Fruit fly (Drosophila melanogaster) whole organism, embryonic: ENCODE measurements around the gene CG12362.

Experiments used
- Awh ChIP-seq: fragments of 200-800 bp; sonication (Bioruptor generic); IDR thresholded peaks from 2 replicates; pipeline ENCODE4, ENCODE4 v1.3.6; 2022; ENCODE audit warnings: missing biosample characterization, missing genetic modification characterization
- CG13123 ChIP-seq: fragments of 200-800 bp; sonication (Bioruptor generic); optimal IDR thresholded peaks from 2 replicates; lab custom pipeline; 2016; ENCODE audit warnings: missing biosample characterization, missing genetic modification characterization
- CG14667 ChIP-seq: fragments of 200-800 bp; sonication (Bioruptor generic); IDR thresholded peaks from 2 replicates; pipeline ENCODE4 v1.3.6; 2022; ENCODE audit warnings: missing biosample characterization, missing genetic modification characterization
- CG30020 ChIP-seq: fragments of 200-800 bp; optimal IDR thresholded peaks from 2 replicates; lab custom pipeline; 2019; ENCODE audit warnings: missing biosample characterization, mild to moderate bottlenecking, missing genetic modification characterization, moderate library complexity
- CG3065 ChIP-seq: fragments of 200-800 bp; sonication (Bioruptor generic); optimal IDR thresholded peaks from 2 replicates; lab custom pipeline; 2016; ENCODE audit warnings: missing biosample characterization, missing genetic modification characterization
- CG34224 ChIP-seq: fragments of 200-800 bp; sonication (Bioruptor generic); IDR thresholded peaks from 3 replicates; pipeline ENCODE4 v1.3.6; 2022; ENCODE audit warnings: missing biosample characterization, missing genetic modification characterization; ENCODE audit not compliant: partially characterized antibody
- CG4424 ChIP-seq: fragments of 200-800 bp; sonication (Bioruptor generic); optimal IDR thresholded peaks from 3 replicates; lab custom pipeline; 2016; ENCODE audit warnings: missing biosample characterization, missing genetic modification characterization
- CG7745 ChIP-seq: fragments of 200-800 bp; sonication (Bioruptor generic); optimal IDR thresholded peaks from 2 replicates; lab custom pipeline; 2018; ENCODE audit warnings: missing biosample characterization, mild to moderate bottlenecking, missing genetic modification characterization, moderate library complexity
- CG7839 ChIP-seq: fragments of 200-800 bp; sonication (Bioruptor generic); optimal IDR thresholded peaks from 3 replicates; lab custom pipeline; 2018; ENCODE audit warnings: missing biosample characterization, mild to moderate bottlenecking, missing genetic modification characterization, moderate library complexity
- Myb ChIP-seq: fragments of 200-800 bp; sonication (Bioruptor generic); optimal IDR thresholded peaks from 2 replicates; lab custom pipeline; 2016; ENCODE audit warnings: missing biosample characterization, missing genetic modification characterization
- her ChIP-seq: fragments of 200-800 bp; sonication (Bioruptor generic); optimal IDR thresholded peaks from 2 replicates; lab custom pipeline; 2016; ENCODE audit warnings: missing biosample characterization, missing genetic modification characterization

DNA sequence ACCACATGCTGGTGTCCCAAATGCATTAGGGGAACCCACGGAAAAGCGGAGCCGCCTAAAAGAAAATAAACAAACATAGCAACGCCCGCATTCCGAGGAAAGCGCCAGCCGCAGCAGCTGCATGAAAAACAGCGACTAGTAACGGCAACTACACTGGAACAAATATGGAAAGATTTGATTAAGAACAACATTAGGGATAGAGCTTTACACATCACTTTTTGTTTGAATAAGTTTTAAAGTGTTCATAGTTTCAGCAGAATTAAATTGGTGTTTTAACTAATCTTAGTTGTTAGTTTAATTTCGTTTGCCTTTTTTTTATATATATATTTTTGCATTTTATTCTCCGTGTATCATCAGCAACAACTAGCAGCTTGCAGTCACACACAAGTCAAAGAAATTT, 15.4 kb downstream of the CG12362 start:
- TF ChIP-seq CG34224 (GFP tag; lab: Robert Waterston, UW) (no peak), CG14667 (GFP tag; lab: Robert Waterston, UW) (no peak), Myb (GFP tag; lab: Kevin White, UChicago) (no peak), CG13123 (no peak), CG7745 (tag; lab: Kevin White, UChicago) (no peak), CG30020 (tag; lab: Kevin White, UChicago) (no peak), CG4424 (GFP tag; lab: Kevin White, UChicago) (peak; percentile 50), her (no peak), CG3065 (GFP tag; lab: Kevin White, UChicago) (no peak), CG7839 (tag; lab: Kevin White, UChicago) (peak; percentile 48), Awh (GFP tag; lab: Robert Waterston, UW) (0 out of 2 replicates have a peak, but pooled peaks have one; percentile 31)
